Worm (Caenorhabditis elegans): ENCODE measurements around the gene C31H1.2.

- TF ChIP-seq pat-9 (tag; optimal IDR thresholded peaks at IDR 0.05) = no peak
- no peak for TF ChIP-seq tbx-2 (tag; optimal IDR thresholded peaks at IDR 0.05)
- TF ChIP-seq fkh-6 (tag; optimal IDR thresholded peaks at IDR 0.05) = no peak
- no peak for TF ChIP-seq unc-3 (GFP tag; conservative IDR thresholded peaks at IDR 0.05)
- TF ChIP-seq unc-3 (tag; optimal IDR thresholded peaks at IDR 0.05) = no peak
- no peak for TF ChIP-seq nhr-11 (tag; optimal IDR thresholded peaks at IDR 0.05)
- no peak for TF ChIP-seq rnt-1 (tag; optimal IDR thresholded peaks at IDR 0.05)
Observed at ce11 chrIV:5779537-5779936, 11.6 kb upstream of the C31H1.2 start.

Measured in whole organism, late embryonic.